Fruit fly (Drosophila melanogaster) ovary, adult (tissue): ENCODE data around the gene Ogdh.

Source experiments
- CG17801 ChIP-seq: fragments of 200-800 bp; optimal IDR thresholded peaks from 2 replicates; lab custom pipeline; 2019; ENCODE audit warnings: missing biosample characterization, mild to moderate bottlenecking, missing genetic modification characterization, moderate library complexity; ENCODE audit not compliant: partially characterized antibody

Gene Ogdh

dm6 chr3L:16984813-16985387 is 30.3 kb downstream of the Ogdh start:
- no peak for TF ChIP-seq CG17801

dm6 chr3L:16985578-16985977 is 31.0 kb downstream of the Ogdh start:
- TF ChIP-seq CG17801: no peak

- no peak for TF ChIP-seq CG17801
These were observed 31.7 kb downstream of the Ogdh start for dm6 chr3L:16986062-16987013.

dm6 chr3L:16987347-16987746 is 32.7 kb downstream of the Ogdh start:
- no peak for TF ChIP-seq CG17801

- no peak for TF ChIP-seq CG17801
These were observed 33.9 kb downstream of the Ogdh start for dm6 chr3L:16988526-16988925.

- no peak for TF ChIP-seq CG17801
These were observed 34.5 kb downstream of the Ogdh start for dm6 chr3L:16989169-16989568.

- no peak for TF ChIP-seq CG17801
These were observed 40.2 kb downstream of the Ogdh start for dm6 chr3L:16994805-16995204.

- peak; percentile 33 for TF ChIP-seq CG17801
These were observed 45.7 kb downstream of the Ogdh start for dm6 chr3L:17000289-17000688.

- TF ChIP-seq CG17801: no peak
These were observed 46.4 kb downstream of the Ogdh start for dm6 chr3L:17001055-17001454.

- no peak for TF ChIP-seq CG17801
These were observed 47.7 kb downstream of the Ogdh start for dm6 chr3L:17002140-17002849.

- TF ChIP-seq CG17801: peak; percentile 29
These were observed 48.9 kb downstream of the Ogdh start for dm6 chr3L:17003251-17004171.

- TF ChIP-seq CG17801: no peak
These were observed 49.7 kb downstream of the Ogdh start for dm6 chr3L:17004218-17004759.

- TF ChIP-seq CG17801: no peak
These were observed 50.3 kb downstream of the Ogdh start for dm6 chr3L:17004765-17005414.

- TF ChIP-seq CG17801: no peak
These were observed 50.8 kb downstream of the Ogdh start for dm6 chr3L:17005415-17005796.

- TF ChIP-seq CG17801: no peak
These were observed 51.6 kb downstream of the Ogdh start for dm6 chr3L:17006250-17006693.
